Worm (Caenorhabditis elegans) whole organism, L4 larva: ENCODE results near the gene dsl-7.

ENCODE experiments used
- F10B5.3 ChIP-seq: sonication (generic microtip); optimal IDR thresholded peaks from 2 replicates; lab custom pipeline; 2016; ENCODE audit warnings: mild to moderate bottlenecking, missing genetic modification characterization, missing compliant biosample characterization
- F44E2.7 ChIP-seq: fragments of 200-800 bp; sonication (Bioruptor generic); IDR thresholded peaks from 2 replicates; pipeline ENCODE4 v2.1.2; 2022; ENCODE audit warnings: missing genetic modification characterization, missing compliant biosample characterization
- F49E8.2 ChIP-seq: sonication (generic microtip); optimal IDR thresholded peaks from 2 replicates; lab custom pipeline; 2016; ENCODE audit warnings: missing compliant biosample characterization, mild to moderate bottlenecking, missing genetic modification characterization, borderline replicate concordance
- Y48G9A.11 ChIP-seq: fragments of 200-800 bp; sonication (Bioruptor generic); IDR thresholded peaks from 2 replicates; pipeline ENCODE4 v1.3.6; 2022; ENCODE audit warnings: missing genetic modification reagents, missing genetic modification characterization, missing compliant biosample characterization
- ZK546.5 ChIP-seq, 2 experiments: sonication (generic microtip); optimal IDR thresholded peaks; 2 replicates each; lab custom pipeline; 2017; ENCODE audit warnings: missing biosample characterization in 2 of 2, missing genetic modification characterization in 2 of 2
- aha-1 ChIP-seq: fragments of 150-350 bp; peaks from one replicate; lab custom pipeline; 2014; ENCODE audit warnings: missing biosample characterization, missing genetic modification characterization
- ceh-20 ChIP-seq: fragments of 200-800 bp; sonication (Bioruptor generic); IDR thresholded peaks from 2 replicates; pipeline ENCODE4 v1.3.6; 2022; ENCODE audit warnings: missing genetic modification reagents, missing genetic modification characterization, missing compliant biosample characterization
- ceh-32 ChIP-seq: sonication (generic microtip); optimal IDR thresholded peaks from 2 replicates; lab custom pipeline; 2016; ENCODE audit warnings: mild to moderate bottlenecking, missing genetic modification characterization, missing compliant biosample characterization; ENCODE audit not compliant: poor library complexity
- ceh-44 ChIP-seq: fragments of 200-800 bp; sonication (Bioruptor generic); IDR thresholded peaks from 2 replicates; pipeline ENCODE4 v1.3.6; 2022; ENCODE audit warnings: missing genetic modification reagents, missing genetic modification characterization, missing compliant biosample characterization
- ceh-62 ChIP-seq: sonication (generic microtip); optimal IDR thresholded peaks from 2 replicates; lab custom pipeline; 2017; ENCODE audit warnings: missing biosample characterization, missing genetic modification characterization
- ceh-82 ChIP-seq: sonication (generic microtip); optimal IDR thresholded peaks from 2 replicates; lab custom pipeline; 2017; ENCODE audit warnings: missing biosample characterization, missing genetic modification characterization
- daf-16 ChIP-seq, 3 experiments: sonication (generic microtip); optimal IDR thresholded peaks; 2 replicates each; lab custom pipeline; 2016 to 2017; ENCODE audit warnings: missing genetic modification characterization in 3 of 3, missing genetic modification reagents in 3 of 3, mild to moderate bottlenecking in 2 of 3, missing compliant biosample characterization in 2 of 3, missing biosample characterization in 1 of 3, moderate library complexity in 1 of 3
- dmd-6 ChIP-seq: fragments of 200-800 bp; sonication (Bioruptor generic); IDR thresholded peaks from 2 replicates; pipeline ENCODE4 v1.3.6; 2022; ENCODE audit warnings: missing genetic modification reagents, missing genetic modification characterization, missing compliant biosample characterization
- dpl-1 ChIP-seq: fragments of 150-350 bp; optimal IDR thresholded peaks from 2 replicates; lab custom pipeline; 2014; ENCODE audit warnings: missing biosample characterization, missing genetic modification reagents, missing genetic modification characterization
- duxl-1 ChIP-seq: sonication (generic microtip); optimal IDR thresholded peaks from 2 replicates; lab custom pipeline; 2016; ENCODE audit warnings: mild to moderate bottlenecking, missing genetic modification characterization, moderate library complexity, missing compliant biosample characterization; ENCODE audit not compliant: poor library complexity
- dve-1 ChIP-seq: sonication (generic microtip); optimal IDR thresholded peaks from 2 replicates; lab custom pipeline; 2017; ENCODE audit warnings: antibody characterized with exemption, mild to moderate bottlenecking, missing genetic modification characterization, missing compliant biosample characterization; ENCODE audit not compliant: insufficient read depth
- egl-43 ChIP-seq: fragments of 200-800 bp; sonication (Bioruptor generic); IDR thresholded peaks from 2 replicates; pipeline ENCODE4 v1.3.6; 2022; ENCODE audit warnings: missing genetic modification reagents, missing genetic modification characterization, missing compliant biosample characterization
- fkh-10 ChIP-seq: fragments of 150-350 bp; optimal IDR thresholded peaks from 2 replicates; lab custom pipeline; 2014; ENCODE audit warnings: missing biosample characterization, missing genetic modification reagents, missing genetic modification characterization
- hif-1 ChIP-seq, 2 experiments: sonication (generic microtip); optimal IDR thresholded peaks; 2 replicates each; lab custom pipeline; 2016 to 2017; ENCODE audit warnings: missing compliant biosample characterization in 2 of 2, missing genetic modification characterization in 2 of 2, missing genetic modification reagents in 2 of 2, missing genotype in 2 of 2, mild to moderate bottlenecking in 1 of 2
- hlh-11 ChIP-seq: fragments of 200-800 bp; sonication (Bioruptor generic); optimal IDR thresholded peaks from 2 replicates; lab custom pipeline; 2018; ENCODE audit warnings: mild to moderate bottlenecking, missing genetic modification characterization, missing compliant biosample characterization
- hlh-30 ChIP-seq: sonication (generic microtip); optimal IDR thresholded peaks from 2 replicates; lab custom pipeline; 2017; ENCODE audit warnings: antibody characterized with exemption, mild to moderate bottlenecking, missing genetic modification characterization, missing compliant biosample characterization; ENCODE audit not compliant: insufficient read depth
- lin-1 ChIP-seq: fragments of 200-800 bp; sonication (Bioruptor generic); IDR thresholded peaks from 2 replicates; pipeline ENCODE4 v1.3.6; 2022; ENCODE audit warnings: missing genetic modification reagents, missing genetic modification characterization, missing compliant biosample characterization
- lin-15B ChIP-seq: fragments of 150-350 bp; sonication (generic microtip); optimal IDR thresholded peaks from 3 replicates; lab custom pipeline; 2014; ENCODE audit warnings: missing biosample characterization, missing genetic modification characterization
- lin-29 ChIP-seq: fragments of 200-800 bp; sonication (Bioruptor generic); IDR thresholded peaks from 2 replicates; pipeline ENCODE4 v1.3.6; 2022; ENCODE audit warnings: missing genetic modification reagents, missing genetic modification characterization, missing compliant biosample characterization
- lir-3 ChIP-seq: sonication (generic microtip); optimal IDR thresholded peaks from 2 replicates; lab custom pipeline; 2016; ENCODE audit warnings: mild to moderate bottlenecking, missing genetic modification characterization, missing compliant biosample characterization
- madf-9 ChIP-seq: fragments of 200-800 bp; sonication (Bioruptor generic); conservative IDR thresholded peaks from 2 replicates; pipeline ENCODE4 v1.3.6; 2022; ENCODE audit warnings: missing genetic modification reagents, missing genetic modification characterization, missing compliant biosample characterization
- mdl-1 ChIP-seq, 2 experiments: fragments of 150-350 bp in 1 of 2; sonication (generic microtip) in 1 of 2; optimal IDR thresholded peaks; 2 replicates each; lab custom pipeline; 2014 to 2017; ENCODE audit warnings: missing biosample characterization in 2 of 2, missing genetic modification characterization in 2 of 2
- nhr-28 ChIP-seq: fragments of 150-350 bp; optimal IDR thresholded peaks from 2 replicates; lab custom pipeline; 2014; ENCODE audit warnings: missing biosample characterization, missing genetic modification characterization
- nhr-6 ChIP-seq: fragments of 150-350 bp; optimal IDR thresholded peaks from 2 replicates; lab custom pipeline; 2014; ENCODE audit warnings: missing biosample characterization, missing genetic modification characterization
- nhr-77 ChIP-seq: fragments of 150-350 bp; optimal IDR thresholded peaks from 2 replicates; lab custom pipeline; 2014; ENCODE audit warnings: missing biosample characterization, missing genetic modification characterization
- php-3 ChIP-seq: fragments of 200-800 bp; sonication (Bioruptor generic); IDR thresholded peaks from 2 replicates; pipeline ENCODE4 v1.3.6; 2022; ENCODE audit warnings: missing genetic modification reagents, missing genetic modification characterization, missing compliant biosample characterization
- pqm-1 ChIP-seq: sonication (generic microtip); optimal IDR thresholded peaks from 2 replicates; lab custom pipeline; 2017; ENCODE audit warnings: missing biosample characterization, missing genetic modification characterization
- rbr-2 ChIP-seq: sonication (generic microtip); optimal IDR thresholded peaks from 2 replicates; lab custom pipeline; 2016; ENCODE audit warnings: missing genotype, missing genetic modification characterization, missing compliant biosample characterization
- saeg-2 ChIP-seq: fragments of 200-800 bp; sonication (Bioruptor generic); IDR thresholded peaks from 2 replicates; pipeline ENCODE4 v1.3.6; 2022; ENCODE audit warnings: missing genetic modification reagents, missing genetic modification characterization, missing compliant biosample characterization
- snpc-4 ChIP-seq: fragments of 150-350 bp; optimal IDR thresholded peaks from 2 replicates; lab custom pipeline; 2014; ENCODE audit warnings: missing biosample characterization, missing genetic modification characterization
- tag-97 ChIP-seq: fragments of 200-800 bp; sonication (Bioruptor generic); IDR thresholded peaks from 2 replicates; pipeline ENCODE4 v1.3.6; 2022; ENCODE audit warnings: missing genetic modification characterization, missing compliant biosample characterization
- unc-130 ChIP-seq: sonication (generic microtip); optimal IDR thresholded peaks from 2 replicates; lab custom pipeline; 2016; ENCODE audit warnings: missing genetic modification reagents, missing genetic modification characterization, missing compliant biosample characterization
- zag-1 ChIP-seq: fragments of 150-350 bp; optimal IDR thresholded peaks from 2 replicates; lab custom pipeline; 2014; ENCODE audit warnings: missing biosample characterization, missing genetic modification characterization
- zip-11 ChIP-seq: fragments of 200-800 bp; sonication (Bioruptor generic); IDR thresholded peaks from 2 replicates; pipeline ENCODE4 v1.3.6; 2022; ENCODE audit warnings: missing genetic modification characterization, missing compliant biosample characterization
- ztf-7 ChIP-seq: fragments of 150-350 bp; optimal IDR thresholded peaks from 2 replicates; lab custom pipeline; 2014; ENCODE audit warnings: missing biosample characterization, missing genetic modification characterization

The dsl-7 gene

DNA sequence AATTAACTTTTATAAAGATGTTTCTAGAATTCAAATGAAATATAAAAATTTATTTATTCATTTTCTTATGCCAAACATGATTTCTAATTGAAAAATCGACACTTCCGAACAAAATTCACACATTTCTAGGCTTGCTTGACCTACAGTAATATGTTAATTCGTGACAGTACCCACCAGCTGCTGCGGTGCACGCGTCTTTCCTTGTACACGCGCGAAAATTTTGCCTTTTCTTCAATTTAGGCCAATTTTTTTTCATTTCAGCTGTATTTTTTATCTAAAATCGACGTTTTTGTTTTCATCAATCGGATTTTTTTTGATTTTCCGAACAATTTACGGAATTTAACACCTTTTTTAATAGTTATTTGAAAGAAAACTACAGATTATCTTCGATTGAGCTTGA is 7.1 kb downstream of the dsl-7 start:
- TF ChIP-seq aha-1 (tag; lab: Kevin White, UChicago) (no peak), snpc-4 (no peak), unc-130 (GFP tag; lab: Kevin White, UChicago) (peak; percentile 73), duxl-1 (tag; lab: Kevin White, UChicago) (no peak), zag-1 (tag; lab: Kevin White, UChicago) (no peak), ceh-44 (GFP tag; lab: Robert Waterston, UW) (no peak), lin-29 (GFP tag; lab: Robert Waterston, UW) (no peak), Y48G9A.11 (GFP tag; lab: Robert Waterston, UW) (peak; percentile 70), zip-11 (GFP tag; lab: Robert Waterston, UW) (no peak), tag-97 (no peak), ceh-20 (GFP tag; lab: Robert Waterston, UW) (no peak), saeg-2 (GFP tag; lab: Robert Waterston, UW) (no peak), ceh-82 (tag; lab: Kevin White, UChicago) (no peak), F49E8.2 (peak; percentile 38), ZK546.5 (tag; optimal IDR thresholded peaks at IDR 0.05; lab: Kevin White, UChicago) (no peak), pqm-1 (tag; lab: Kevin White, UChicago) (no peak), lir-3 (tag; lab: Kevin White, UChicago) (no peak), lin-1 (GFP tag; lab: Robert Waterston, UW) (no peak), ztf-7 (no peak), ceh-62 (tag; lab: Kevin White, UChicago) (no peak), mdl-1 (tag; optimal IDR thresholded peaks at IDR 0.05; lab: Kevin White, UChicago) (no peak), rbr-2 (tag; lab: Kevin White, UChicago) (no peak)

DNA sequence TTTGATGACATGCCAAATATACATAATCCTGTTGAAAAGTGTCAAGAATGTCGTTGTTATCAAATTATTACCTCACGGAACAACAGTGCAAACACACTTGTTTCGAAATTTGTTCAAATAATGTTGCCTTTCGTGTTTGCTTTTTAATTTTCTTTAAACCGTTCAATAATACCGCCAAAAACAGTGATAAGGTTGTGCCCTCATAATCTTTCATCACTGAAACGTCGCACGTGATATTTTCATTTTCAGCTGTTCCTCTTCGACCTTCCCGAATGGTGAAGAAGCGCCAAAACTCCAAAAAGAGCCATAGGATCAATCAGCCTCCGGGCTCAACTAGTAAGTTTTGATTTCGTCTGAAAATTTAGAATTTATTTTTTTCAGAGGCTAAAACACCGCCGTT is 9.1 kb downstream of the dsl-7 start, which contains the start of gene inft-2:
inft-2 (plus strand) TSS at position 248 of the 400 bp plus-strand sequence.
- 0 out of 2 replicates have a peak, but pooled peaks have one; percentile 30 for TF ChIP-seq saeg-2 (GFP tag; lab: Robert Waterston, UW)
- TF ChIP-seq F44E2.7 (GFP tag; lab: Robert Waterston, UW) = no peak
- peak; percentile 21 for TF ChIP-seq nhr-77 (tag; lab: Kevin White, UChicago)
- TF ChIP-seq ZK546.5 (tag; optimal IDR thresholded peaks at IDR 0.05; lab: Kevin White, UChicago) = no peak
- no peak for TF ChIP-seq hlh-30 (tag; lab: Kevin White, UChicago)
- no peak for TF ChIP-seq ceh-32 (tag; lab: Kevin White, UChicago)
- TF ChIP-seq egl-43 = no peak
- peak; percentile 33 for TF ChIP-seq hlh-11 (tag; lab: Kevin White, UChicago)
- TF ChIP-seq hif-1 (tag; optimal IDR thresholded peaks at IDR 0.05; lab: Kevin White, UChicago) = no peak
- TF ChIP-seq lin-15B (tag; lab: Kevin White, UChicago) = no peak
- peak; percentile 46 for TF ChIP-seq dmd-6
- TF ChIP-seq F10B5.3 (tag; lab: Kevin White, UChicago) = no peak
- no peak for TF ChIP-seq dpl-1 (GFP tag; lab: Kevin White, UChicago)
- TF ChIP-seq pqm-1 (tag; lab: Kevin White, UChicago) = peak; percentile 19
- no peak for TF ChIP-seq madf-9
- peak; percentile 60 for TF ChIP-seq dve-1 (tag; lab: Kevin White, UChicago)
- TF ChIP-seq nhr-28 (tag; lab: Kevin White, UChicago) = peak; percentile 35
- TF ChIP-seq lin-1 (GFP tag; lab: Robert Waterston, UW) = 0 out of 2 replicates have a peak, but pooled peaks have one; percentile 10
- no peak for TF ChIP-seq nhr-6 (tag; lab: Kevin White, UChicago)
- no peak for TF ChIP-seq daf-16 (GFP tag; optimal IDR thresholded peaks at IDR 0.05; lab: Kevin White, UChicago)
- TF ChIP-seq daf-16 (tag; optimal IDR thresholded peaks at IDR 0.05; lab: Kevin White, UChicago) = peak; percentile 69
- no peak for TF ChIP-seq ceh-44 (GFP tag; lab: Robert Waterston, UW)
- TF ChIP-seq fkh-10 = no peak
- no peak for TF ChIP-seq php-3 (GFP tag; lab: Robert Waterston, UW)
